Worm (Caenorhabditis elegans): Measurements from ENCODE around the gene C30E1.4.
"Not testable (repeated sequence)": the region's sequence is repeated elsewhere in the genome, so short reads cannot be mapped to it uniquely, and the experiment has no call there.

The C30E1.4 gene

DNA sequence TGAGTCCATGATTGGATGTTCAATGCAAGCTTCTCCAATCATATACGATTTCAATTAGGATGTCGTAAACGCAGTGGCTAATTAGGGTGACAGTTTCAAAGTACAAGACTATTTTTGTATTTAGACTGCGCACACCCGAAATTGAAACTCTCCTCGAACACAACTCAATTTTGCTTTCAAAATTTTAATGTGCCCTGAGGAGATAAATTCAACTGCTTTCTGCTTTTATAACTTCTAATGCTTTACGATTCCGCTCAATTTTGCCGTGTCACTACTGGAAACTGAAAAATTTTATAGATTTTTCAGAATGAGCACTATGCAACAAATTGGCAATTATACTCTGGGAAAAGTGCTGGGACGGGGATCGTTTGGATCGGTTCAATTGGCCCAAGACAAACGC is 29.2 kb upstream of the C30E1.4 start, which contains the start of gene F39F10.2:
F39F10.2 (plus strand) TSS at position 301 of the 400 bp plus-strand sequence.
- TF ChIP-seq ceh-43 (GFP tag; optimal IDR thresholded peaks at IDR 0.05) (no peak), M03D4.4 (tag; optimal IDR thresholded peaks at IDR 0.05) (no peak), ces-1 (GFP tag; optimal IDR thresholded peaks at IDR 0.05) (no peak), mep-1 (tag; optimal IDR thresholded peaks at IDR 0.05) (no peak), ham-2 (GFP tag; optimal IDR thresholded peaks at IDR 0.05) (no peak), nhr-2 (tag; optimal IDR thresholded peaks at IDR 0.05) (no peak), sptf-1 (tag; optimal IDR thresholded peaks at IDR 0.05) (no peak)

DNA sequence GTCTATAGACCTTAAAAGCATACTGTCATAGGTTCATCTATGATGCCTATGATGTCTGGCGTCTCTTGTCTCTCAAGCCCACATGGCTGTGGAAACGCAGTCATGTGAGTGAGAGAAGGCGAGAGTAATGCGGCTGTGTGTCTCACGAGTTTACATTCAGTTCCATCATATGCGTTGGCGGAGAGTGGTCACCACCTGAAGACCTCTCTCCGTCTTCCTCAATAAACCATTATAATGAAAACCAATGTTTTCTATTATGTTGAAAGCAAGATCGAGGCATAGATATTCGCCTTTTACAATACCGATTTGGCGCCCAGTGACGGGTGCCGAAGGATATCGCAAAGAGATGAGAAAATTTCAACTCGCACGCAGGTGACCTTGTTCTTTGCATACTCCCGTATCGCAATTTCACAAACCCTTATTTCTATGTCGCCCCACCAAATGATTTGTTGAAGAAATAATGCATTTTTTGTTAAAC is 21.8 kb upstream of the C30E1.4 start:
- peak; percentile 28 for TF ChIP-seq unc-120 (tag; optimal IDR thresholded peaks at IDR 0.05; ENCODE audit: poor library complexity, severe bottlenecking)

DNA sequence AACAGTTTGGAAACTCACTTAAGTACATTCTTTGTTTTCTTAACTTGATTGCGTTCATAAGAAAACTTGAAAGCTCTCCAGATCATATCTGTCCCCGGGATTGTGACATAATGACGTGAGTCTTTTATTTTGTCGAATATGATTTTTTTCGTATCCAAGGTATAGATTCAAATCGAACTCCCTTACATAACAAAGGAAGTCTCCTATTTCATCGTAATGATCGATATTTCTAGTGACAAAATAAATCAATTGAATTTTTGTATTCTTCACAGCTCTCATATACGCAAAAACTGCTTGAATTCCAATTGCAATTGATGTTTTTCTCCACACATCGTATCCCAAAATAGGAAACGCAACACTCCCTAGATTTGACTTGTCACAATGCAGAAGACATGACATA is 21.1 kb upstream of the C30E1.4 start:
- TF ChIP-seq elt-3 (tag; optimal IDR thresholded peaks at IDR 0.05) (no peak), sptf-1 (tag; optimal IDR thresholded peaks at IDR 0.05) (no peak), lin-13 (tag; optimal IDR thresholded peaks at IDR 0.05) (no peak), ceh-43 (GFP tag; optimal IDR thresholded peaks at IDR 0.05) (no peak)

DNA sequence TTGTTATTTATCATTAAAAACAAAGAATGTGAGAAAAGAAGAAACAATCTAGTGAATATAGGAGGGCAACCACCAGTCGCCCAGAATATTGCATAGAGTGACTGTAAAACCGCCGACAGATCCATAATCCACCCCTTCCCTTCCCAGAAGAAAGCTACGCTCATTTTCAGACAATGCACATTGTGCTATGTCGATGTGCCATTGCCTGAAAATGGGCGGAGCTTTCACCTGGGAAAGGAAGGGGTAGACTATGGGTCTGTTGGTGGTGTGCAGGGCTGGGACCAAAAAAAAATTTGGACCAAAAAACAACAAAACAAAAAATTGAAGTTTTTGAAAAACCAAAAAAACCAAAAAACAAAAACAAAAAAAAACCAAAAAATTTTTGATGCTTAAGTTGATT is 20.1 kb upstream of the C30E1.4 start, which contains the start of gene F39F10.4:
F39F10.4 (minus strand) TSS at position 101 of the 400 bp plus-strand sequence.
- TF ChIP-seq M03D4.4 (tag; optimal IDR thresholded peaks at IDR 0.05): no peak
- TF ChIP-seq sem-2 (GFP tag; optimal IDR thresholded peaks at IDR 0.05): no peak
- TF ChIP-seq unc-120 (tag; optimal IDR thresholded peaks at IDR 0.05; ENCODE audit: poor library complexity, severe bottlenecking): no peak
- no peak for TF ChIP-seq sptf-1 (tag; optimal IDR thresholded peaks at IDR 0.05)
- TF ChIP-seq elt-3 (tag; optimal IDR thresholded peaks at IDR 0.05): no peak

DNA sequence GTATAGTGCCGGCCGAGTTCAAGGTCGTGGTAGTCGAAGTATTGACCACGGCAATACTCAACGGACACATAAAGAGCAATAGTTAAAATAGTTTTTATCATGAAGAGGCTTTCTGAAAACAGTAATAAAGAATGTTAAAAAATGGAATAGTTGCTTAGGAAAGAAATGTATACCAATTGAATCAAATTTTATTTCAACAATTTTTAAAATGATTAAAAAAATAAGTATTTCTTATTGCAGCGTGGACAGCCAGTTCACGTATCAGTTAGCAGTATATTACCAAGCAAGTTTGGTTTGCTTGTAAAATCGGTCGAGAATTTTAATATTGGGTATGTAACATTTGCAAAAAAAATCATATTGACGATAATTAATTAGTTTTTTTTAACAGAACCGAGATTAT is 10.1 kb upstream of the C30E1.4 start, which contains the start of gene F39F10.5:
F39F10.5 (minus strand) TSS at position 101 of the 400 bp plus-strand sequence.
- TF ChIP-seq ham-2 (GFP tag; optimal IDR thresholded peaks at IDR 0.05); blmp-1 (tag; optimal IDR thresholded peaks at IDR 0.05); lsy-2 (tag; optimal IDR thresholded peaks at IDR 0.05): not testable (repeated sequence)

DNA sequence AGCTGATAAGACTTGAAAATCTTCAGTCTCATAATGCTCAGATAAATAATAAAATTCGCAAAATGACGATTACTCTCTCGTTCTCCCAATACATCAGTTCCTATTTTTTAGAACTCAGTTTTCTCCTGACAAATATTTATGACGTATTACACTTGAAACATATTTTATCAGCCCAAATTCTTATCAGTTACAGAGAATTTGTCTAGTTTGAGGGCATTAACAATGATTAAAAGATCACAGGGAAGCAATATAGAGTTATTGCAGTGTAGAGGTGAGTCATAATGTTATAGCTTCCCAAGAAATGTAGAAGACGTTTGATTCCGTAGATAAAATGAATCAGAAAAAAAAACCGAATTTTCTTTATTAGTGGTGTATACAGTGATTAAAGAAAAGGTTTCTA is 4.3 kb upstream of the C30E1.4 start:
- no peak for TF ChIP-seq ceh-43 (GFP tag; optimal IDR thresholded peaks at IDR 0.05)
- TF ChIP-seq lin-32 (GFP tag; optimal IDR thresholded peaks at IDR 0.05): no peak
- TF ChIP-seq nhr-2 (tag; optimal IDR thresholded peaks at IDR 0.05): no peak
- no peak for TF ChIP-seq pha-4 (tag; optimal IDR thresholded peaks at IDR 0.05)
- TF ChIP-seq mep-1 (tag; optimal IDR thresholded peaks at IDR 0.05): no peak
- TF ChIP-seq bed-3 (GFP tag; optimal IDR thresholded peaks at IDR 0.05): no peak
- no peak for TF ChIP-seq blmp-1 (tag; optimal IDR thresholded peaks at IDR 0.05)
- no peak for TF ChIP-seq ces-1 (GFP tag; optimal IDR thresholded peaks at IDR 0.05)
- TF ChIP-seq elt-3 (tag; optimal IDR thresholded peaks at IDR 0.05): no peak
- TF ChIP-seq tbx-8 (GFP tag; optimal IDR thresholded peaks at IDR 0.05): no peak
- no peak for TF ChIP-seq lsy-2 (tag; optimal IDR thresholded peaks at IDR 0.05)
- no peak for TF ChIP-seq ceh-39 (tag; optimal IDR thresholded peaks at IDR 0.05)
- TF ChIP-seq ham-2 (GFP tag; optimal IDR thresholded peaks at IDR 0.05): no peak
- TF ChIP-seq ceh-83 (GFP tag; optimal IDR thresholded peaks at IDR 0.05): no peak
- no peak for TF ChIP-seq M03D4.4 (tag; optimal IDR thresholded peaks at IDR 0.05)
- no peak for TF ChIP-seq sem-2 (GFP tag; optimal IDR thresholded peaks at IDR 0.05)
- TF ChIP-seq ztf-11 (tag; optimal IDR thresholded peaks at IDR 0.05): no peak

DNA sequence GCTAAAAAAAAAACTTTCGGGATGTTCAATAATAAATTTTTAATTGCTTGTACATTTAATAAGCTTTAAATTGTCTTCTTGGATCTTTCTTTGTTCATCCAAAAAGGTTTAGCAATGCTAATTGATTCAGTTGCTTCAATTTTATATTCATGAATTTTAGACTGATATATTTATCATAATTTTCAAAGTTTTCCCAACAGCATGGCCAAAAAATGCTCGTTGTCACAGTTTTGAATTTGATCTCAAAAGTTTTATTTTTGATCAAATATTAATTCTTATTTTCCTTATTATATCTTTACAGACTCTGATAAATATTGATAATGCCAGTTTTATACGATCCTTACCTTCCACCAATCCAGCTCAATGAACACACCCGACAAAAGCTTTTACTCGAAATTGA is 2.2 kb upstream of the C30E1.4 start, which contains the start of gene fbxb-114:
fbxb-114 (plus strand) TSS at position 301 of the 400 bp plus-strand sequence.
- TF ChIP-seq nhr-12 (tag; optimal IDR thresholded peaks at IDR 0.05) (no peak), drap-1 (GFP tag; optimal IDR thresholded peaks at IDR 0.05) (no peak), mab-5 (tag; optimal IDR thresholded peaks at IDR 0.05) (no peak), ces-1 (GFP tag; optimal IDR thresholded peaks at IDR 0.05) (no peak), ham-2 (GFP tag; optimal IDR thresholded peaks at IDR 0.05) (no peak), tbx-8 (GFP tag; optimal IDR thresholded peaks at IDR 0.05) (no peak), lin-32 (GFP tag; optimal IDR thresholded peaks at IDR 0.05) (no peak), elt-3 (tag; optimal IDR thresholded peaks at IDR 0.05) (no peak), snpc-4 (tag; optimal IDR thresholded peaks at IDR 0.05) (no peak), elt-1 (tag; optimal IDR thresholded peaks at IDR 0.05; ENCODE audit: borderline replicate concordance, insufficient read depth) (no peak), nhr-2 (tag; optimal IDR thresholded peaks at IDR 0.05) (no peak), bed-3 (GFP tag; optimal IDR thresholded peaks at IDR 0.05) (no peak), cnd-1 (tag; optimal IDR thresholded peaks at IDR 0.05) (no peak), lin-13 (tag; optimal IDR thresholded peaks at IDR 0.05) (no peak), hlh-1 (tag; optimal IDR thresholded peaks at IDR 0.05) (no peak), ceh-39 (tag; optimal IDR thresholded peaks at IDR 0.05) (no peak), unc-39 (tag; optimal IDR thresholded peaks at IDR 0.05) (no peak), unc-120 (tag; optimal IDR thresholded peaks at IDR 0.05; ENCODE audit: poor library complexity, severe bottlenecking) (no peak)

Measured in whole organism, mixed stage, embryonic.